Fruit fly (Drosophila melanogaster): ENCODE measurements around the gene CG9175.

CG9175 gene

DNA sequence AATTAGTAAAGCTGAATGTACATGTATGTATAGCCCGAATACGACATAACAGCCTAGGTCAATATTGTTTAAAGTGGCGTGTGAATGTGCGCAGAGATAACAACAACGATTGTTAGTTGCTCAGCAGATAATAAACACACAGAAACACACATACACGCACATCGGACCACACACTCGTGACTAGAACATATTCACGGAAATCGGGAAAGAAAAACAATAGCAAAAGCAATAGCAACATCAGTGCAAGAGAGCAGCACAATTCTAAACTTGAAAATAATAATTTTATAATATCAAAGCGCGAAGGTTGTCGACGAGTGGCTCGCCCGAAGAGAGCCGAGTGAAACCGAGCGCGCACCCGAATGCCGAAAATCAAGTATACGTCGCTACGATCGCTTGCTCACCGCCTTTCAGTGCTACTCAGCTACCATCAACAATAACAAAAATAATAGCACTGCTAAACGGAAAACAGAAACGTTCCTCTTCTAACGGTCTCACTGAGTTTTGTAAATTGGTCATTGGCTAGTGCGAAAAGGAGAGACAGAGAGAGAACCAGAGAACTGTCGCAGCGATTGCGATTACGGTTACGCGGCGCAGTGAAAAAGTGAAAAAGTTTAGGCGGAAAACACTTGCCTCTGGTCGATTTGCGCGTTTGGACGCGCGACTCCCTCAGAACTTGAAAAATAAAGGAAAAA is 15.7 kb downstream of the CG9175 start (continued):
- 0 out of 2 replicates have a peak, but pooled peaks have one; percentile 26 for TF ChIP-seq CG13287 (GFP tag; IDR thresholded peaks at IDR 0.05; ENCODE audit: partially characterized antibody)
- TF ChIP-seq CG7556 (GFP tag; optimal IDR thresholded peaks at IDR 0.05): peak; percentile 5
- TF ChIP-seq repo (GFP tag; optimal IDR thresholded peaks at IDR 0.05): no peak
- TF ChIP-seq pfk (GFP tag; optimal IDR thresholded peaks at IDR 0.05): no peak
- no peak for TF ChIP-seq zf30C (GFP tag; optimal IDR thresholded peaks at IDR 0.05)
- peak; percentile 0 for TF ChIP-seq CG18011 (GFP tag; optimal IDR thresholded peaks at IDR 0.05)
- TF ChIP-seq sima (GFP tag; optimal IDR thresholded peaks at IDR 0.05): no peak
- no peak for TF ChIP-seq ash1 (GFP tag; optimal IDR thresholded peaks at IDR 0.05)
- peak; percentile 80 for TF ChIP-seq sd (tag; optimal IDR thresholded peaks at IDR 0.05)
- TF ChIP-seq salm (tag; optimal IDR thresholded peaks at IDR 0.05): peak; percentile 11
- peak; percentile 37 for TF ChIP-seq CG8924 (tag; optimal IDR thresholded peaks at IDR 0.05)
- peak; percentile 1 for TF ChIP-seq Sox102F (GFP tag; optimal IDR thresholded peaks at IDR 0.05)
- TF ChIP-seq grn (GFP tag; optimal IDR thresholded peaks at IDR 0.05): peak; percentile 59
- TF ChIP-seq lilli (GFP tag; optimal IDR thresholded peaks at IDR 0.05): no peak
- TF ChIP-seq CG34376 (GFP tag; optimal IDR thresholded peaks at IDR 0.05): peak; percentile 95
- TF ChIP-seq Fer3 (tag; optimal IDR thresholded peaks at IDR 0.05): peak; percentile 45
- no peak for TF ChIP-seq jing (GFP tag; optimal IDR thresholded peaks at IDR 0.05)
- no peak for TF ChIP-seq CG10147 (GFP tag; optimal IDR thresholded peaks at IDR 0.05)
- TF ChIP-seq gro (GFP tag; optimal IDR thresholded peaks at IDR 0.05): no peak
- TF ChIP-seq bcd (GFP tag; optimal IDR thresholded peaks at IDR 0.05): no peak
- peak; percentile 2 for TF ChIP-seq CG1233 (GFP tag; optimal IDR thresholded peaks at IDR 0.05)
- TF ChIP-seq mirr (GFP tag; optimal IDR thresholded peaks at IDR 0.05): peak; percentile 98
- no peak for TF ChIP-seq C15 (GFP tag; IDR thresholded peaks at IDR 0.05)
- TF ChIP-seq CG18619 (GFP tag; optimal IDR thresholded peaks at IDR 0.05): peak; percentile 26
- TF ChIP-seq CG8290 (GFP tag; optimal IDR thresholded peaks at IDR 0.05): no peak
- TF ChIP-seq CG8290 (tag; optimal IDR thresholded peaks at IDR 0.05): peak; percentile 5 to 61
- peak; percentile 8 for TF ChIP-seq Bdp1 (GFP tag; optimal IDR thresholded peaks at IDR 0.05)
- peak; percentile 14; the same call in 1 of the 2 replicates for TF ChIP-seq NFAT (GFP tag; IDR thresholded peaks at IDR 0.05)
- peak; percentile 37 for TF ChIP-seq kni (GFP tag; optimal IDR thresholded peaks at IDR 0.05)
- peak; percentile 5 for TF ChIP-seq CG6765 (GFP tag; optimal IDR thresholded peaks at IDR 0.05)
- TF ChIP-seq CG9932 (GFP tag; IDR thresholded peaks at IDR 0.05): 0 out of 2 replicates have a peak, but pooled peaks have one; percentile 7
- peak; percentile 1 for TF ChIP-seq gsb-n (tag; optimal IDR thresholded peaks at IDR 0.05)
- no peak for TF ChIP-seq ken (GFP tag; IDR thresholded peaks at IDR 0.05)
- TF ChIP-seq CG4360 (GFP tag; IDR thresholded peaks at IDR 0.05): no peak
- TF ChIP-seq twi (tag; optimal IDR thresholded peaks at IDR 0.05): no peak
- peak; percentile 34 for TF ChIP-seq CG10209 (GFP tag; optimal IDR thresholded peaks at IDR 0.05)
- TF ChIP-seq abd-A (tag; optimal IDR thresholded peaks at IDR 0.05): peak; percentile 66
- no peak for TF ChIP-seq CG6683 (GFP tag; optimal IDR thresholded peaks at IDR 0.05)
- TF ChIP-seq Rfx (GFP tag; IDR thresholded peaks at IDR 0.05): peak; percentile 10; the same call in 1 of the 2 replicates
- TF ChIP-seq Adf1 (GFP tag; IDR thresholded peaks at IDR 0.05): no peak; the same call in 1 of the 2 replicates
- peak; percentile 7 for TF ChIP-seq CG13424 (tag; optimal IDR thresholded peaks at IDR 0.05)
- TF ChIP-seq sob (GFP tag; IDR thresholded peaks at IDR 0.05): 0 out of 2 replicates have a peak, but pooled peaks have one; percentile 5
- TF ChIP-seq CG32767 (GFP tag; IDR thresholded peaks at IDR 0.05): 0 out of 2 replicates have a peak, but pooled peaks have one; percentile 22
- TF ChIP-seq E2f2 (GFP tag; IDR thresholded peaks at IDR 0.05): no peak
- TF ChIP-seq Deaf1 (tag; optimal IDR thresholded peaks at IDR 0.05): peak; percentile 99
- no peak for TF ChIP-seq kay (GFP tag; optimal IDR thresholded peaks at IDR 0.05)
- TF ChIP-seq lab (GFP tag; optimal IDR thresholded peaks at IDR 0.05): peak; percentile 56
- no peak for TF ChIP-seq CG9727 (GFP tag; optimal IDR thresholded peaks at IDR 0.05)
- TF ChIP-seq Bgb (GFP tag; IDR thresholded peaks at IDR 0.05; ENCODE audit: partially characterized antibody): no peak
